Worm (Caenorhabditis elegans) whole organism, L4 larva: ENCODE data around the gene ciao-2B.

Experiments
- D1046.2 ChIP-seq: fragments of 200-800 bp; sonication (Bioruptor generic); IDR thresholded peaks from 2 replicates; pipeline ENCODE4 v1.3.6; 2022; ENCODE audit warnings: missing genetic modification characterization, missing compliant biosample characterization
- F26F4.8 ChIP-seq: fragments of 200-800 bp; sonication (Bioruptor generic); conservative IDR thresholded peaks from 2 replicates; pipeline ENCODE4 v1.3.6; 2022; ENCODE audit warnings: missing genetic modification characterization, missing compliant biosample characterization
- F37D6.2 ChIP-seq: sonication (generic microtip); optimal IDR thresholded peaks from 2 replicates; lab custom pipeline; 2016; ENCODE audit warnings: mild to moderate bottlenecking, missing genetic modification characterization, missing compliant biosample characterization
- F44E2.7 ChIP-seq: fragments of 200-800 bp; sonication (Bioruptor generic); IDR thresholded peaks from 2 replicates; pipeline ENCODE4 v2.1.2; 2022; ENCODE audit warnings: missing genetic modification characterization, missing compliant biosample characterization
- T26A8.4 ChIP-seq: fragments of 200-800 bp; sonication (Bioruptor generic); IDR thresholded peaks from 2 replicates; pipeline ENCODE4 v1.3.6; 2022; ENCODE audit warnings: missing genetic modification characterization, missing compliant biosample characterization
- Y48G9A.11 ChIP-seq: fragments of 200-800 bp; sonication (Bioruptor generic); IDR thresholded peaks from 2 replicates; pipeline ENCODE4 v1.3.6; 2022; ENCODE audit warnings: missing genetic modification reagents, missing genetic modification characterization, missing compliant biosample characterization
- ZK337.2 ChIP-seq: fragments of 200-800 bp; sonication (Bioruptor generic); IDR thresholded peaks from 2 replicates; pipeline ENCODE4 v1.3.6; 2022; ENCODE audit warnings: missing genetic modification reagents, missing genetic modification characterization, missing compliant biosample characterization
- aha-1 ChIP-seq: fragments of 150-350 bp; peaks from one replicate; lab custom pipeline; 2014; ENCODE audit warnings: missing biosample characterization, missing genetic modification characterization
- arid-1 ChIP-seq: fragments of 200-800 bp; sonication (Bioruptor generic); conservative IDR thresholded peaks from 2 replicates; pipeline ENCODE4 v1.3.6; 2022; ENCODE audit warnings: missing genetic modification reagents, missing genetic modification characterization, missing compliant biosample characterization
- ceh-20 ChIP-seq: fragments of 200-800 bp; sonication (Bioruptor generic); IDR thresholded peaks from 2 replicates; pipeline ENCODE4 v1.3.6; 2022; ENCODE audit warnings: missing genetic modification reagents, missing genetic modification characterization, missing compliant biosample characterization
- ceh-28 ChIP-seq: fragments of 150-350 bp; optimal IDR thresholded peaks from 2 replicates; lab custom pipeline; 2014; ENCODE audit warnings: missing biosample characterization, missing genetic modification reagents, missing genetic modification characterization
- ceh-32 ChIP-seq: sonication (generic microtip); optimal IDR thresholded peaks from 2 replicates; lab custom pipeline; 2016; ENCODE audit warnings: mild to moderate bottlenecking, missing genetic modification characterization, missing compliant biosample characterization; ENCODE audit not compliant: poor library complexity
- ceh-44 ChIP-seq: fragments of 200-800 bp; sonication (Bioruptor generic); IDR thresholded peaks from 2 replicates; pipeline ENCODE4 v1.3.6; 2022; ENCODE audit warnings: missing genetic modification reagents, missing genetic modification characterization, missing compliant biosample characterization
- ceh-82 ChIP-seq: sonication (generic microtip); optimal IDR thresholded peaks from 2 replicates; lab custom pipeline; 2017; ENCODE audit warnings: missing biosample characterization, missing genetic modification characterization
- ces-1 ChIP-seq: fragments of 150-350 bp; sonication (generic microtip); optimal IDR thresholded peaks from 4 replicates; lab custom pipeline; 2014; ENCODE audit warnings: missing biosample characterization, missing genetic modification reagents, missing genetic modification characterization
- cey-2 ChIP-seq: sonication (generic microtip); optimal IDR thresholded peaks from 3 replicates; lab custom pipeline; 2017; ENCODE audit warnings: missing genetic modification characterization, mild to moderate bottlenecking, missing compliant biosample characterization, antibody characterized with exemption, borderline replicate concordance; ENCODE audit not compliant: insufficient read depth
- ctbp-1 ChIP-seq: fragments of 200-800 bp; sonication (Bioruptor generic); IDR thresholded peaks from 2 replicates; pipeline ENCODE4 v1.3.6; 2022; ENCODE audit warnings: missing genetic modification reagents, missing genetic modification characterization, missing compliant biosample characterization
- daf-12 ChIP-seq: fragments of 150-350 bp; optimal IDR thresholded peaks from 2 replicates; lab custom pipeline; 2014; ENCODE audit warnings: missing biosample characterization, missing genetic modification reagents, missing genetic modification characterization
- daf-16 ChIP-seq, 3 experiments: sonication (generic microtip); optimal IDR thresholded peaks; 2 replicates each; lab custom pipeline; 2016 to 2017; ENCODE audit warnings: missing genetic modification characterization in 3 of 3, missing genetic modification reagents in 3 of 3, mild to moderate bottlenecking in 2 of 3, missing compliant biosample characterization in 2 of 3, missing biosample characterization in 1 of 3, moderate library complexity in 1 of 3
- daf-19 ChIP-seq: fragments of 200-800 bp; sonication (Bioruptor generic); conservative IDR thresholded peaks from 2 replicates; pipeline ENCODE4 v1.3.6; 2022; ENCODE audit warnings: missing genetic modification characterization, missing compliant biosample characterization
- fkh-10 ChIP-seq: fragments of 150-350 bp; optimal IDR thresholded peaks from 2 replicates; lab custom pipeline; 2014; ENCODE audit warnings: missing biosample characterization, missing genetic modification reagents, missing genetic modification characterization
- fos-1 ChIP-seq: fragments of 150-350 bp; optimal IDR thresholded peaks from 2 replicates; lab custom pipeline; 2014; ENCODE audit warnings: missing biosample characterization, missing genetic modification characterization
- hif-1 ChIP-seq, 2 experiments: sonication (generic microtip); optimal IDR thresholded peaks; 2 replicates each; lab custom pipeline; 2016 to 2017; ENCODE audit warnings: missing compliant biosample characterization in 2 of 2, missing genetic modification characterization in 2 of 2, missing genetic modification reagents in 2 of 2, missing genotype in 2 of 2, mild to moderate bottlenecking in 1 of 2
- hlh-30 ChIP-seq: sonication (generic microtip); optimal IDR thresholded peaks from 2 replicates; lab custom pipeline; 2017; ENCODE audit warnings: antibody characterized with exemption, mild to moderate bottlenecking, missing genetic modification characterization, missing compliant biosample characterization; ENCODE audit not compliant: insufficient read depth
- jun-1 ChIP-seq: fragments of 150-350 bp; optimal IDR thresholded peaks from 2 replicates; lab custom pipeline; 2014; ENCODE audit warnings: missing biosample characterization, missing genetic modification reagents, missing genetic modification characterization
- madf-5 ChIP-seq, 2 experiments: fragments of 200-800 bp; sonication (Bioruptor generic); IDR thresholded peaks; 2 replicates each; pipeline ENCODE4 v1.3.6; 2022; ENCODE audit warnings: missing compliant biosample characterization in 2 of 2, missing genetic modification characterization in 2 of 2
- mes-2 ChIP-seq: sonication (generic microtip); optimal IDR thresholded peaks from 2 replicates; lab custom pipeline; 2016; ENCODE audit warnings: missing genotype, mild to moderate bottlenecking, missing genetic modification characterization, missing compliant biosample characterization; ENCODE audit not compliant: poor library complexity, severe bottlenecking
- mxl-2 ChIP-seq: fragments of 200-800 bp; sonication (Bioruptor generic); conservative IDR thresholded peaks from 2 replicates; pipeline ENCODE4 v1.3.6; 2022; ENCODE audit warnings: missing genetic modification reagents, missing genetic modification characterization, missing compliant biosample characterization
- nhr-237 ChIP-seq: sonication (generic microtip); optimal IDR thresholded peaks from 2 replicates; lab custom pipeline; 2017; ENCODE audit warnings: missing biosample characterization, missing genetic modification characterization
- nhr-28 ChIP-seq: fragments of 150-350 bp; optimal IDR thresholded peaks from 2 replicates; lab custom pipeline; 2014; ENCODE audit warnings: missing biosample characterization, missing genetic modification characterization
- nhr-48 ChIP-seq: sonication (generic microtip); optimal IDR thresholded peaks from 2 replicates; lab custom pipeline; 2016; ENCODE audit warnings: mild to moderate bottlenecking, missing genetic modification characterization, missing compliant biosample characterization
- nhr-6 ChIP-seq: fragments of 150-350 bp; optimal IDR thresholded peaks from 2 replicates; lab custom pipeline; 2014; ENCODE audit warnings: missing biosample characterization, missing genetic modification characterization
- nhr-77 ChIP-seq: fragments of 150-350 bp; optimal IDR thresholded peaks from 2 replicates; lab custom pipeline; 2014; ENCODE audit warnings: missing biosample characterization, missing genetic modification characterization
- pha-4 ChIP-seq, 2 experiments: fragments of 150-350 bp in 1 of 2; fragments of 200-800 bp in 1 of 2; sonication (Bioruptor generic) in 1 of 2; IDR thresholded peaks in 1 of 2; optimal IDR thresholded peaks in 1 of 2; 2 replicates each; pipeline versions ENCODE4 v1.3.6 to Lab custom; 2014 to 2022; ENCODE audit warnings: missing genetic modification characterization in 2 of 2, missing genetic modification reagents in 2 of 2, missing biosample characterization in 1 of 2, missing compliant biosample characterization in 1 of 2
- php-3 ChIP-seq: fragments of 200-800 bp; sonication (Bioruptor generic); IDR thresholded peaks from 2 replicates; pipeline ENCODE4 v1.3.6; 2022; ENCODE audit warnings: missing genetic modification reagents, missing genetic modification characterization, missing compliant biosample characterization
- rbr-2 ChIP-seq: sonication (generic microtip); optimal IDR thresholded peaks from 2 replicates; lab custom pipeline; 2016; ENCODE audit warnings: missing genotype, missing genetic modification characterization, missing compliant biosample characterization
- sdz-12 ChIP-seq: fragments of 200-800 bp; sonication (Bioruptor generic); optimal IDR thresholded peaks from 2 replicates; lab custom pipeline; 2018; ENCODE audit warnings: mild to moderate bottlenecking, missing genetic modification characterization, missing compliant biosample characterization
- set-16 ChIP-seq: fragments of 200-800 bp; sonication (Bioruptor generic); IDR thresholded peaks from 2 replicates; pipeline ENCODE4 v1.3.6; 2022; ENCODE audit warnings: missing genetic modification reagents, missing genetic modification characterization, missing compliant biosample characterization
- snpc-4 ChIP-seq: fragments of 150-350 bp; optimal IDR thresholded peaks from 2 replicates; lab custom pipeline; 2014; ENCODE audit warnings: missing biosample characterization, missing genetic modification characterization
- spr-3 ChIP-seq: fragments of 200-800 bp; sonication (Bioruptor generic); optimal IDR thresholded peaks from 2 replicates; lab custom pipeline; 2018; ENCODE audit warnings: mild to moderate bottlenecking, missing genetic modification characterization, missing compliant biosample characterization
- tra-1 ChIP-seq: fragments of 200-800 bp; sonication (Bioruptor generic); IDR thresholded peaks from 2 replicates; pipeline ENCODE4 v1.3.6; 2022; ENCODE audit warnings: missing genetic modification reagents, missing genetic modification characterization, missing compliant biosample characterization
- vab-7 ChIP-seq: fragments of 200-800 bp; sonication (Bioruptor generic); IDR thresholded peaks from 2 replicates; pipeline ENCODE4 v1.3.6; 2022; ENCODE audit warnings: missing genetic modification reagents, missing genetic modification characterization, missing compliant biosample characterization
- zag-1 ChIP-seq: fragments of 150-350 bp; optimal IDR thresholded peaks from 2 replicates; lab custom pipeline; 2014; ENCODE audit warnings: missing biosample characterization, missing genetic modification characterization
- zfp-2 ChIP-seq: sonication (generic microtip); optimal IDR thresholded peaks from 2 replicates; lab custom pipeline; 2016; ENCODE audit warnings: mild to moderate bottlenecking, missing genetic modification characterization, missing compliant biosample characterization
- zfp-3 ChIP-seq: fragments of 200-800 bp; sonication (Bioruptor generic); conservative IDR thresholded peaks from 2 replicates; pipeline ENCODE4 v1.3.6; 2022; ENCODE audit warnings: missing genetic modification reagents, missing genetic modification characterization, missing compliant biosample characterization
- zip-11 ChIP-seq: fragments of 200-800 bp; sonication (Bioruptor generic); IDR thresholded peaks from 2 replicates; pipeline ENCODE4 v1.3.6; 2022; ENCODE audit warnings: missing genetic modification characterization, missing compliant biosample characterization
- ztf-7 ChIP-seq: fragments of 150-350 bp; optimal IDR thresholded peaks from 2 replicates; lab custom pipeline; 2014; ENCODE audit warnings: missing biosample characterization, missing genetic modification characterization

Gene ciao-2B

ce11 chrIII:13464493-13465362 lies 25.4 kb upstream of the ciao-2B start, which contains the start of gene kel-3 (continued):
- TF ChIP-seq mxl-2: no peak
- no peak for TF ChIP-seq ceh-82
- peak; percentile 91 for TF ChIP-seq nhr-28 (tag; lab: Kevin White, UChicago)
- peak; percentile 91 for TF ChIP-seq aha-1 (tag; lab: Kevin White, UChicago)
- TF ChIP-seq ctbp-1 (GFP tag; lab: Robert Waterston, UW): peak; percentile 79
- TF ChIP-seq fos-1: peak; percentile 41
- TF ChIP-seq nhr-237 (tag; lab: Kevin White, UChicago): peak; percentile 63
- peak; percentile 67; the same call in 1 of the 2 replicates for TF ChIP-seq D1046.2 (GFP tag; lab: Robert Waterston, UW)
- peak; percentile 70 for TF ChIP-seq mes-2 (tag; lab: Kevin White, UChicago)
- 0 out of 2 replicates have a peak, but pooled peaks have one; percentile 8 for TF ChIP-seq vab-7 (GFP tag; lab: Robert Waterston, UW)
- TF ChIP-seq tra-1 (GFP tag; lab: Robert Waterston, UW): peak; percentile 70
- TF ChIP-seq T26A8.4 (GFP tag; lab: Robert Waterston, UW): peak; percentile 93
- no peak for TF ChIP-seq jun-1
- TF ChIP-seq nhr-48 (tag; lab: Kevin White, UChicago): peak; percentile 92
- TF ChIP-seq hif-1 (tag; optimal IDR thresholded peaks at IDR 0.05; lab: Kevin White, UChicago): peak in 1 of 2 experiments; percentile 47
- no peak for TF ChIP-seq ceh-32 (tag; lab: Kevin White, UChicago)
- peak; percentile 86 for TF ChIP-seq arid-1
- TF ChIP-seq ceh-20 (GFP tag; lab: Robert Waterston, UW): peak; percentile 19
- TF ChIP-seq nhr-6 (tag; lab: Kevin White, UChicago): peak; percentile 85
- TF ChIP-seq daf-16 (GFP tag; optimal IDR thresholded peaks at IDR 0.05; lab: Kevin White, UChicago): peak; percentile 50 to 61
- TF ChIP-seq daf-16 (tag; optimal IDR thresholded peaks at IDR 0.05; lab: Kevin White, UChicago): peak; percentile 79
- no peak for TF ChIP-seq ZK337.2
- TF ChIP-seq F26F4.8 (GFP tag; lab: Robert Waterston, UW): peak; percentile 12; the same call in 1 of the 2 replicates
- TF ChIP-seq F44E2.7 (GFP tag; lab: Robert Waterston, UW): no peak
- TF ChIP-seq sdz-12 (GFP tag; lab: Kevin White, UChicago): peak; percentile 97
- peak in 1 of 2 experiments; percentile 81; a peak in 2 of 4 replicates for TF ChIP-seq madf-5 (GFP tag; IDR thresholded peaks at IDR 0.05; lab: Robert Waterston, UW)
- TF ChIP-seq php-3 (GFP tag; lab: Robert Waterston, UW): peak; percentile 89
- TF ChIP-seq pha-4 (GFP tag; IDR thresholded peaks at IDR 0.05; lab: Robert Waterston, UW): peak; percentile 77; the same call in 1 of the 2 replicates
- TF ChIP-seq pha-4 (tag; optimal IDR thresholded peaks at IDR 0.05; lab: Kevin White, UChicago): peak; percentile 18
- no peak for TF ChIP-seq ceh-28 (tag; lab: Kevin White, UChicago)
- TF ChIP-seq spr-3: peak; percentile 74
- TF ChIP-seq zag-1 (tag; lab: Kevin White, UChicago): no peak
- TF ChIP-seq cey-2: peak; percentile 63
- TF ChIP-seq hlh-30 (tag; lab: Kevin White, UChicago): peak; percentile 76
- 0 out of 2 replicates have a peak, but pooled peaks have one; percentile 17 for TF ChIP-seq zip-11 (GFP tag; lab: Robert Waterston, UW)
- TF ChIP-seq F37D6.2 (tag; lab: Kevin White, UChicago): no peak
- no peak for TF ChIP-seq ces-1 (GFP tag; lab: Kevin White, UChicago)
- no peak for TF ChIP-seq snpc-4 (tag; lab: Kevin White, UChicago)
- no peak for TF ChIP-seq ztf-7
- TF ChIP-seq zfp-2 (tag; lab: Kevin White, UChicago): peak; percentile 30
- TF ChIP-seq zfp-3 (GFP tag; lab: Robert Waterston, UW): peak; percentile 96
- TF ChIP-seq Y48G9A.11 (GFP tag; lab: Robert Waterston, UW): peak; percentile 85
- TF ChIP-seq daf-12 (tag; lab: Kevin White, UChicago): no peak
- peak; percentile 88 for TF ChIP-seq nhr-77
- peak; percentile 6; the same call in 1 of the 2 replicates for TF ChIP-seq ceh-44 (GFP tag; lab: Robert Waterston, UW)
- TF ChIP-seq fkh-10 (GFP tag; lab: Kevin White, UChicago): no peak
- no peak for TF ChIP-seq set-16 (GFP tag; lab: Robert Waterston, UW)
- peak; percentile 44 for TF ChIP-seq rbr-2 (tag; lab: Kevin White, UChicago)
- TF ChIP-seq daf-19 (GFP tag; lab: Robert Waterston, UW): no peak; the same call in 1 of the 2 replicates
